Worm (Caenorhabditis elegans) whole organism, early embryonic: Measurements from ENCODE around the gene rbm-7.

ENCODE experiments used
- F13C5.2 ChIP-seq: sonication (generic microtip); optimal IDR thresholded peaks from 2 replicates; lab custom pipeline; 2017; ENCODE audit warnings: mild to moderate bottlenecking, missing genetic modification characterization, inconsistent platforms, missing compliant biosample characterization
- ama-1 ChIP-seq: fragments of 150-350 bp; optimal IDR thresholded peaks from 2 replicates; lab custom pipeline; 2014
- ceh-13 ChIP-seq: fragments of 200-800 bp; sonication (Bioruptor generic); optimal IDR thresholded peaks from 2 replicates; lab custom pipeline; 2018; ENCODE audit warnings: mild to moderate bottlenecking, missing genetic modification characterization, missing compliant biosample characterization
- hmbx-1 ChIP-seq: sonication (generic microtip); optimal IDR thresholded peaks from 2 replicates; lab custom pipeline; 2016; ENCODE audit warnings: mild to moderate bottlenecking, missing genetic modification characterization, missing compliant biosample characterization
- hmg-4 ChIP-seq: fragments of 200-800 bp; sonication (Bioruptor generic); optimal IDR thresholded peaks from 2 replicates; lab custom pipeline; 2018; ENCODE audit warnings: mild to moderate bottlenecking, missing genetic modification characterization, missing compliant biosample characterization
- hnd-1 ChIP-seq: sonication (generic microtip); optimal IDR thresholded peaks from 2 replicates; lab custom pipeline; 2016; ENCODE audit warnings: missing genetic modification characterization, missing compliant biosample characterization
- sea-1 ChIP-seq: fragments of 200-800 bp; sonication (Bioruptor generic); conservative IDR thresholded peaks from 2 replicates; pipeline ENCODE4 v1.3.6; 2022; ENCODE audit warnings: missing genetic modification characterization, missing compliant biosample characterization
- tbx-11 ChIP-seq: fragments of 200-800 bp; sonication (Bioruptor generic); IDR thresholded peaks from 2 replicates; pipeline ENCODE4 v1.3.6; 2022; ENCODE audit warnings: missing genetic modification characterization, missing compliant biosample characterization

Gene rbm-7

DNA sequence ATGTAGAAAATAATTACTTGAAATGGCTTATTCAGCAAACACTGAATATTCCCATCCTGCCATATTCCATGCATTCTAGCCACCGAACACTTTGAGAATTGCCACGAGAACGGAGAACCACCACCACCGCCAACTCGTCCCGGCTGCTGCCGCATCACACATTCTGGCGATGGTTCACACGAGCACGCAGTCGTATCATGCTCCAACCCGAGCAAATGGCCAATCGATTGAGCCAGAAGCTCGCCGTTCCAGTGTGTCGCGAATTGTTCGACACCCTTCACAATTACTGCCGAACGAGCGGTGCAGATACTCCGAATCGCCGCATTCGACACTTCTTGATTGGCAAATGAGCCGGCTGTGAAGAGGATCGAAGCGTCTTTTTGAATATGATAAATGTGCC is 46.5 kb downstream of the rbm-7 start:
- no peak for TF ChIP-seq ama-1 (lab: Kevin White, UChicago)
- no peak for TF ChIP-seq ceh-13

DNA sequence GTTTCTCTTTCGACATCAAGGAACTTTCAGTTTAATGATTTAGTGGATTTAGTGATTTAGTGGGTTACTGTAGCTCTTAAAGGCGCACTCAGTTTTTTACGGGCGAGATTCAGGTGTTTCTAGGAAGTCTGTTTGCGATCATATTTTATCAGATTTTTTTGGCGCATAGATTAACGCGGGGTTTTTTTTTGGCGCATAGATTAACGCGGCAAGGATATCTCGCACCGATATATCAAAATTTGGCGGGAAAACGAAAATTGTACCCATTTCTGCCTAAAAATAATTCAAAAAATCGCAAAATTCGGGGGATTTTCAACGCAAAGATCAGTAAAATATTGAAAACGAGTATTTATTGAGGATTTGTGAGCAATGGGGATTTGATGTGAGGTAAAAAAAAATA is 51.0 kb downstream of the rbm-7 start:
- TF ChIP-seq hmg-4 (GFP tag; lab: Kevin White, UChicago) (no peak), sea-1 (GFP tag; lab: Robert Waterston, UW) (no peak), ceh-13 (no peak), hnd-1 (tag; lab: Kevin White, UChicago) (no peak), hmbx-1 (tag; lab: Kevin White, UChicago) (no peak), F13C5.2 (tag; lab: Kevin White, UChicago) (no peak), tbx-11 (GFP tag; lab: Robert Waterston, UW) (no peak)
